Fruit fly (Drosophila melanogaster): ENCODE data around the gene CG10026.
A peak's percentile ranks its signal among the peaks of the same experiment; 100 is the strongest.

CG10026 gene

dm6 chr2L:19489997-19490461 is 36.0 kb downstream of the CG10026 start, which contains the start of the genes CG10194 and CG18094 (continued):
- TF ChIP-seq gt (GFP tag; IDR thresholded peaks at IDR 0.05) (no peak), CG12236 (GFP tag; optimal IDR thresholded peaks at IDR 0.05) (no peak), Rfx (GFP tag; IDR thresholded peaks at IDR 0.05) (0 out of 2 replicates have a peak, but pooled peaks have one; percentile 12), az2 (GFP tag; optimal IDR thresholded peaks at IDR 0.05) (peak; percentile 56), jigr1 (GFP tag; IDR thresholded peaks at IDR 0.05) (no peak), NFAT (GFP tag; IDR thresholded peaks at IDR 0.05) (no peak), CG10959 (GFP tag; IDR thresholded peaks at IDR 0.05) (no peak), Opbp (GFP tag; IDR thresholded peaks at IDR 0.05; ENCODE audit: partially characterized antibody) (no peak), HLH3B (GFP tag; IDR thresholded peaks at IDR 0.05) (no peak), CG13424 (tag; optimal IDR thresholded peaks at IDR 0.05) (peak; percentile 29), Doc3 (GFP tag; IDR thresholded peaks at IDR 0.05; ENCODE audit: partially characterized antibody) (peak; percentile 63), Usf (GFP tag; optimal IDR thresholded peaks at IDR 0.05) (no peak), CG10267 (tag; optimal IDR thresholded peaks at IDR 0.05) (peak; percentile 32), Ravus (GFP tag; IDR thresholded peaks at IDR 0.05) (no peak), CG14441 (GFP tag; IDR thresholded peaks at IDR 0.05) (peak; percentile 30; the same call in 1 of the 2 replicates), CG10147 (GFP tag; optimal IDR thresholded peaks at IDR 0.05) (no peak), CG13296 (GFP tag; optimal IDR thresholded peaks at IDR 0.05) (peak; percentile 22), CG33557 (GFP tag; optimal IDR thresholded peaks at IDR 0.05) (no peak), sisA (GFP tag; IDR thresholded peaks at IDR 0.05) (no peak), zfh2 (GFP tag; optimal IDR thresholded peaks at IDR 0.05) (no peak), CG1602 (GFP tag; optimal IDR thresholded peaks at IDR 0.05) (peak; percentile 39), CG18764 (GFP tag; optimal IDR thresholded peaks at IDR 0.05) (no peak), CG9727 (GFP tag; optimal IDR thresholded peaks at IDR 0.05) (peak; percentile 38), cg (GFP tag; optimal IDR thresholded peaks at IDR 0.05) (no peak), CG9437 (GFP tag; optimal IDR thresholded peaks at IDR 0.05) (peak; percentile 28), Lpt (GFP tag; optimal IDR thresholded peaks at IDR 0.05) (no peak), kay (GFP tag; optimal IDR thresholded peaks at IDR 0.05) (peak; percentile 2), CG17385 (GFP tag; optimal IDR thresholded peaks at IDR 0.05) (peak; percentile 40), CG4404 (GFP tag; IDR thresholded peaks at IDR 0.05) (no peak), CG12219 (GFP tag; optimal IDR thresholded peaks at IDR 0.05) (no peak), dimm (GFP tag; IDR thresholded peaks at IDR 0.05) (no peak), CG17802 (tag; optimal IDR thresholded peaks at IDR 0.05) (no peak), Dip3 (GFP tag; optimal IDR thresholded peaks at IDR 0.05) (peak; percentile 10), CG10274 (GFP tag; optimal IDR thresholded peaks at IDR 0.05) (no peak), kni (GFP tag; optimal IDR thresholded peaks at IDR 0.05) (no peak), CG16813 (GFP tag; IDR thresholded peaks at IDR 0.05; ENCODE audit: partially characterized antibody) (peak; percentile 44; the same call in 2 of the 3 replicates), dpn (GFP tag; optimal IDR thresholded peaks at IDR 0.05) (peak in 1 of 2 experiments; percentile 47), pb (GFP tag; optimal IDR thresholded peaks at IDR 0.05) (no peak), CG6854 (GFP tag; optimal IDR thresholded peaks at IDR 0.05) (no peak), CG16779 (GFP tag; IDR thresholded peaks at IDR 0.05) (no peak), CG15073 (GFP tag; optimal IDR thresholded peaks at IDR 0.05) (no peak), Bdp1 (GFP tag; optimal IDR thresholded peaks at IDR 0.05) (no peak), knrl (GFP tag; IDR thresholded peaks at IDR 0.05; ENCODE audit: partially characterized antibody) (peak; percentile 50; the same call in 2 of the 3 replicates), CG11560 (tag; IDR thresholded peaks at IDR 0.05) (no peak), Dek (tag; optimal IDR thresholded peaks at IDR 0.05) (peak; percentile 25), CG14965 (GFP tag; optimal IDR thresholded peaks at IDR 0.05; ENCODE audit: borderline replicate concordance) (no peak), chinmo (GFP tag; IDR thresholded peaks at IDR 0.05; ENCODE audit: partially characterized antibody) (0 out of 4 replicates have a peak, but pooled peaks have one; percentile 43), hbn (GFP tag; IDR thresholded peaks at IDR 0.05; ENCODE audit: partially characterized antibody) (peak; percentile 52; the same call in 1 of the 2 replicates), CG14860 (GFP tag; IDR thresholded peaks at IDR 0.05; ENCODE audit: partially characterized antibody) (peak; percentile 47; the same call in 1 of the 3 replicates), dmrt99B (tag; optimal IDR thresholded peaks at IDR 0.05) (no peak)
